Worm (Caenorhabditis elegans): ENCODE measurements around the gene nas-4.

nas-4 gene

DNA sequence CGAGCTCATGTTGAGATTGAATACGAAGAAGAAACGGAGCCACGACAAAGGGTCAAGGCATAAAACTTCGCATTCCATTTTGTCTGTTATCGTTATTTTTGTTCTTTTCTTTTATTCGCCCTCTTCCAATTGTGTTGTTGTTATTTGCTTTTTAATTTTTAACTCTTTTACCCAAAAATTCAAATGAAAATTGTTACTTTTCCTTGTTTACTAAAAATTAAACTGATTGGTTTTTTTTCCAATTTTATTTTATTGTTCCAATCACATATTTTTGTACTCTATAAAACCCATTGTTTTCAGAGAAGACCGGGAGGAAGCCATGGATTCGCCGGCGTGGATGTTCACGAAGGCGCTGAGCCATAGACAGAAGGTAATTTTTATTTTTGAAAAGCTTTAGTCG lies 35.0 kb downstream of the nas-4 start, which contains the start of gene C16A3.5:
Gene C16A3.5 (plus strand): TSS at position 301 of the 400 bp plus-strand sequence.
- TF ChIP-seq Y22D7AL.16 (tag; optimal IDR thresholded peaks at IDR 0.05): no peak
- TF ChIP-seq ceh-34 (tag; optimal IDR thresholded peaks at IDR 0.05): no peak
- TF ChIP-seq ceh-18 (tag; optimal IDR thresholded peaks at IDR 0.05): no peak
- no peak for TF ChIP-seq elt-2 (tag; optimal IDR thresholded peaks at IDR 0.05)
- TF ChIP-seq ceh-31 (tag; optimal IDR thresholded peaks at IDR 0.05): no peak
- no peak for TF ChIP-seq hlh-8 (tag; optimal IDR thresholded peaks at IDR 0.05)
- no peak for TF ChIP-seq sox-4 (tag; optimal IDR thresholded peaks at IDR 0.05)
- no peak for TF ChIP-seq C08G9.2 (tag; optimal IDR thresholded peaks at IDR 0.05)
- TF ChIP-seq T23F11.4 (GFP tag; optimal IDR thresholded peaks at IDR 0.05): no peak
- no peak for TF ChIP-seq ceh-2 (tag; optimal IDR thresholded peaks at IDR 0.05)
- no peak for TF ChIP-seq ceh-45 (GFP tag; IDR thresholded peaks at IDR 0.05)
- TF ChIP-seq pha-4 (tag; optimal IDR thresholded peaks at IDR 0.05): no peak
- no peak for TF ChIP-seq ref-2 (tag; optimal IDR thresholded peaks at IDR 0.05)
- no peak for TF ChIP-seq eyg-1 (tag; optimal IDR thresholded peaks at IDR 0.05)
- no peak for TF ChIP-seq K09A11.1 (tag; optimal IDR thresholded peaks at IDR 0.05; ENCODE audit: insufficient read depth)
- TF ChIP-seq fkh-6 (tag; optimal IDR thresholded peaks at IDR 0.05): no peak

DNA sequence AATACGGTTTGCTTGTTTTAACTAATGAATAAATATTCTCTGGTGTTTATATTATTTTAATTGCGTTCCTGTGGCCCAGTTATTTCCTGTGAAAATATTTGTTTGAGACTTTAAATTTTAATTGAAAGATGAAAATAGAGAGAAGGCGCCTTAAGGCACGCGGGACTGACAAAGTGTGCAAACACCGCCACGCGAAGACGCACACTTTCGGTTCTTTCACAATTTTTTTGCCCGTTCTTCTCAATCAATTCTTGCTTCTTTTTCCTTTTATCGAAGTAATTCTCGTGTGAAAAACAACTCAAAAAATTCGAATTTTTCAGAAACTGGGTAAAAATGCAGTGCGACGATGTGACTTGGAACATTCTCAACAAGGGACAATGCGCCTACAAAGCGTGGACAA lies 36.3 kb downstream of the nas-4 start, which contains the start of gene C16A3.6:
Gene C16A3.6 (plus strand): TSS at position 84 of the 400 bp plus-strand sequence.
- TF ChIP-seq ceh-45 (GFP tag; IDR thresholded peaks at IDR 0.05) (no peak), hlh-30 (tag; optimal IDR thresholded peaks at IDR 0.05; ENCODE audit: insufficient read depth) (peak; percentile 25), K09A11.1 (tag; optimal IDR thresholded peaks at IDR 0.05; ENCODE audit: insufficient read depth) (no peak), sox-2 (GFP tag; IDR thresholded peaks at IDR 0.05) (no peak), lim-6 (tag; optimal IDR thresholded peaks at IDR 0.05) (no peak)

- no peak for TF ChIP-seq lin-11 (tag; optimal IDR thresholded peaks at IDR 0.05)
- TF ChIP-seq dve-1 (tag; optimal IDR thresholded peaks at IDR 0.05): peak; percentile 14
- no peak for TF ChIP-seq Y22D7AL.16 (tag; optimal IDR thresholded peaks at IDR 0.05)
- TF ChIP-seq pqm-1 (tag; optimal IDR thresholded peaks at IDR 0.05): no peak
- no peak for TF ChIP-seq fax-1 (tag; optimal IDR thresholded peaks at IDR 0.05)
- peak; percentile 43 for TF ChIP-seq ceh-34 (tag; optimal IDR thresholded peaks at IDR 0.05)
- TF ChIP-seq hlh-30 (tag; optimal IDR thresholded peaks at IDR 0.05; ENCODE audit: insufficient read depth): peak; percentile 78
- TF ChIP-seq ets-4 (tag; optimal IDR thresholded peaks at IDR 0.05): peak; percentile 25
- peak; percentile 57 for TF ChIP-seq unc-55 (GFP tag; optimal IDR thresholded peaks at IDR 0.05)
- TF ChIP-seq ceh-30 (tag; optimal IDR thresholded peaks at IDR 0.05): peak; percentile 87
- peak; percentile 66 for TF ChIP-seq rnt-1 (tag; optimal IDR thresholded peaks at IDR 0.05)
- no peak for TF ChIP-seq tbx-7 (tag; optimal IDR thresholded peaks at IDR 0.05)
- no peak for TF ChIP-seq C08G9.2 (tag; optimal IDR thresholded peaks at IDR 0.05)
- no peak for TF ChIP-seq ceh-45 (GFP tag; IDR thresholded peaks at IDR 0.05)
- TF ChIP-seq ceh-2 (tag; optimal IDR thresholded peaks at IDR 0.05): peak; percentile 10
- TF ChIP-seq hlh-6 (tag; optimal IDR thresholded peaks at IDR 0.05): no peak
- TF ChIP-seq ceh-31 (tag; optimal IDR thresholded peaks at IDR 0.05): peak; percentile 61
- peak; percentile 36 for TF ChIP-seq elt-2 (tag; optimal IDR thresholded peaks at IDR 0.05)
- peak; percentile 93 for TF ChIP-seq nfya-1 (tag; optimal IDR thresholded peaks at IDR 0.05)
- TF ChIP-seq ceh-18 (tag; optimal IDR thresholded peaks at IDR 0.05): peak; percentile 50
- peak; percentile 46 for TF ChIP-seq tbx-2 (tag; optimal IDR thresholded peaks at IDR 0.05)
- peak; percentile 38 for TF ChIP-seq unc-42 (tag; optimal IDR thresholded peaks at IDR 0.05)
- TF ChIP-seq ceh-48 (tag; optimal IDR thresholded peaks at IDR 0.05): peak; percentile 50
- no peak for TF ChIP-seq unc-86 (tag; optimal IDR thresholded peaks at IDR 0.05)
- TF ChIP-seq ceh-22 (tag; optimal IDR thresholded peaks at IDR 0.05): no peak
- TF ChIP-seq ref-2 (tag; optimal IDR thresholded peaks at IDR 0.05): peak; percentile 35
- no peak for TF ChIP-seq ama-1 (optimal IDR thresholded peaks at IDR 0.05)
- no peak for TF ChIP-seq K09A11.1 (tag; optimal IDR thresholded peaks at IDR 0.05; ENCODE audit: insufficient read depth)
- TF ChIP-seq ceh-14 (tag; optimal IDR thresholded peaks at IDR 0.05): no peak
- no peak for TF ChIP-seq T23F11.4 (GFP tag; optimal IDR thresholded peaks at IDR 0.05)
Observed at ce11 chrIII:6374947-6375415, 40.5 kb downstream of the nas-4 start, which contains the start of the genes rps-13 and nfx-1. Gene rps-13, minus strand, starts transcription at chrIII:6374997. Gene nfx-1, plus strand, starts transcription at chrIII:6375379.
